Fruit fly (Drosophila melanogaster) whole organism, embryonic: ENCODE measurements around the gene CG8562.

Experiments used
- Awh ChIP-seq: fragments of 200-800 bp; sonication (Bioruptor generic); IDR thresholded peaks from 2 replicates; pipeline ENCODE4, ENCODE4 v1.3.6; 2022; ENCODE audit warnings: missing biosample characterization, missing genetic modification characterization
- C15 ChIP-seq: fragments of 200-800 bp; sonication (Bioruptor generic); IDR thresholded peaks from 3 replicates; pipeline ENCODE4 v1.3.6; 2022; ENCODE audit warnings: missing biosample characterization, missing genetic modification characterization
- CG10565 ChIP-seq: fragments of 200-800 bp; sonication (Bioruptor generic); optimal IDR thresholded peaks from 3 replicates; lab custom pipeline; 2016; ENCODE audit warnings: missing biosample characterization, mild to moderate bottlenecking, missing genetic modification characterization
- CG11695 ChIP-seq: fragments of 200-800 bp; sonication (Bioruptor generic); IDR thresholded peaks from 3 replicates; pipeline ENCODE4 v1.3.6; 2022; ENCODE audit warnings: missing biosample characterization, missing genetic modification characterization
- CG12942 ChIP-seq: fragments of 200-800 bp; sonication (Bioruptor generic); optimal IDR thresholded peaks from 3 replicates; lab custom pipeline; 2016; ENCODE audit warnings: missing biosample characterization, missing genetic modification characterization
- CG13424 ChIP-seq: fragments of 200-800 bp; sonication (Bioruptor generic); optimal IDR thresholded peaks from 2 replicates; lab custom pipeline; 2019; ENCODE audit warnings: missing biosample characterization, mild to moderate bottlenecking, missing genetic modification characterization, moderate library complexity
- CG14860 ChIP-seq: fragments of 200-800 bp; sonication (Bioruptor generic); IDR thresholded peaks from 3 replicates; pipeline ENCODE4 v1.3.6; 2022; ENCODE audit warnings: missing biosample characterization, missing genetic modification characterization; ENCODE audit not compliant: partially characterized antibody
- CG14965 ChIP-seq: fragments of 200-800 bp; sonication (Bioruptor generic); optimal IDR thresholded peaks from 2 replicates; lab custom pipeline; 2016; ENCODE audit warnings: missing biosample characterization, missing genetic modification characterization, borderline replicate concordance
- CG15269 ChIP-seq: fragments of 200-800 bp; sonication (Bioruptor generic); optimal IDR thresholded peaks from 2 replicates; lab custom pipeline; 2018; ENCODE audit warnings: missing biosample characterization, mild to moderate bottlenecking, missing genetic modification characterization, moderate library complexity
- CG1603 ChIP-seq: fragments of 200-800 bp; sonication (Bioruptor generic); optimal IDR thresholded peaks from 2 replicates; lab custom pipeline; 2019; ENCODE audit warnings: missing biosample characterization, mild to moderate bottlenecking, missing genetic modification characterization, moderate library complexity
- CG16815 ChIP-seq: fragments of 200-800 bp; sonication (Bioruptor generic); optimal IDR thresholded peaks from 3 replicates; lab custom pipeline; 2017; ENCODE audit warnings: missing biosample characterization, mild to moderate bottlenecking, missing genetic modification characterization
- CG16863 ChIP-seq: fragments of 200-800 bp; sonication (Bioruptor generic); optimal IDR thresholded peaks from 3 replicates; lab custom pipeline; 2016; ENCODE audit warnings: missing biosample characterization, missing genetic modification characterization
- CG2678 ChIP-seq: fragments of 200-800 bp; sonication (Bioruptor generic); optimal IDR thresholded peaks from 3 replicates; lab custom pipeline; 2019; ENCODE audit warnings: missing biosample characterization, mild to moderate bottlenecking, missing genetic modification characterization, moderate library complexity
- CG2875 ChIP-seq: fragments of 200-800 bp; sonication (Bioruptor generic); optimal IDR thresholded peaks from 2 replicates; lab custom pipeline; 2017; ENCODE audit warnings: missing biosample characterization, mild to moderate bottlenecking, missing genetic modification characterization, missing genetic modification reagents
- CG42726 ChIP-seq: fragments of 200-800 bp; sonication (Bioruptor generic); IDR thresholded peaks from 2 replicates; pipeline ENCODE4 v1.3.6; 2022; ENCODE audit warnings: missing biosample characterization, missing genetic modification characterization; ENCODE audit not compliant: partially characterized antibody
- CG7372 ChIP-seq: fragments of 200-800 bp; sonication (Bioruptor generic); IDR thresholded peaks from 2 replicates; pipeline ENCODE4 v1.3.6; 2022; ENCODE audit warnings: missing biosample characterization, missing genetic modification characterization
- D19A ChIP-seq: fragments of 200-800 bp; optimal IDR thresholded peaks from 3 replicates; lab custom pipeline; 2019; ENCODE audit warnings: missing biosample characterization, mild to moderate bottlenecking, missing genetic modification characterization, moderate library complexity
- Dip2 ChIP-seq: fragments of 200-800 bp; sonication (Bioruptor generic); IDR thresholded peaks from 2 replicates; pipeline ENCODE4 v1.3.6; 2022; ENCODE audit warnings: missing biosample characterization, missing genetic modification characterization
- Jarid2 ChIP-seq: fragments of 200-800 bp; sonication (Bioruptor generic); optimal IDR thresholded peaks from 3 replicates; lab custom pipeline; 2017; ENCODE audit warnings: mild to moderate bottlenecking, missing biosample characterization, missing genetic modification reagents, missing genetic modification characterization
- Lim3 ChIP-seq: fragments of 200-800 bp; sonication (Bioruptor generic); IDR thresholded peaks from 2 replicates; pipeline ENCODE4 v1.3.6; 2022; ENCODE audit warnings: missing biosample characterization, missing genetic modification characterization
- NK7.1 ChIP-seq: fragments of 200-800 bp; sonication (Bioruptor generic); optimal IDR thresholded peaks from 3 replicates; lab custom pipeline; 2016; ENCODE audit warnings: missing biosample characterization, missing genetic modification characterization
- Sin3A ChIP-seq: fragments of >200 bp; optimal IDR thresholded peaks from 2 replicates; lab custom pipeline; 2018
- Xrp1 ChIP-seq: fragments of 200-800 bp; sonication (Bioruptor generic); IDR thresholded peaks from 2 replicates; pipeline ENCODE4 v1.3.6; 2022; ENCODE audit warnings: missing biosample characterization, missing genetic modification characterization
- amos ChIP-seq: fragments of 200-800 bp; sonication (Bioruptor generic); IDR thresholded peaks from 2 replicates; pipeline ENCODE4 v1.3.6; 2022; ENCODE audit warnings: missing biosample characterization, missing genetic modification characterization; ENCODE audit not compliant: partially characterized antibody
- az2 ChIP-seq: fragments of 200-800 bp; sonication (Bioruptor generic); optimal IDR thresholded peaks from 3 replicates; lab custom pipeline; 2016; ENCODE audit warnings: missing biosample characterization, missing genetic modification characterization
- bab2 ChIP-seq: fragments of 200-800 bp; sonication (Bioruptor generic); optimal IDR thresholded peaks from 2 replicates; lab custom pipeline; 2016; ENCODE audit warnings: missing biosample characterization, missing genetic modification characterization
- bbx ChIP-seq: fragments of 200-800 bp; sonication (Bioruptor generic); IDR thresholded peaks from 2 replicates; pipeline ENCODE4 v1.3.6; 2022; ENCODE audit warnings: missing biosample characterization, missing genetic modification characterization; ENCODE audit not compliant: partially characterized antibody
- disco-r ChIP-seq: fragments of 200-800 bp; sonication (Bioruptor generic); optimal IDR thresholded peaks from 2 replicates; lab custom pipeline; 2016; ENCODE audit warnings: missing biosample characterization, missing genetic modification characterization
- ems ChIP-seq: fragments of 200-800 bp; sonication (Bioruptor generic); optimal IDR thresholded peaks from 3 replicates; lab custom pipeline; 2016; ENCODE audit warnings: missing biosample characterization, missing genetic modification characterization
- fd3F ChIP-seq: fragments of 200-800 bp; sonication (Bioruptor generic); optimal IDR thresholded peaks from 2 replicates; lab custom pipeline; 2018; ENCODE audit warnings: missing biosample characterization, mild to moderate bottlenecking, missing genetic modification characterization, moderate library complexity
- fd64A ChIP-seq: fragments of 200-800 bp; sonication (Bioruptor generic); optimal IDR thresholded peaks from 3 replicates; lab custom pipeline; 2018; ENCODE audit warnings: missing biosample characterization, mild to moderate bottlenecking, missing genetic modification characterization
- gce ChIP-seq: fragments of 200-800 bp; sonication (Bioruptor generic); IDR thresholded peaks from 3 replicates; pipeline ENCODE4 v1.3.6; 2022; ENCODE audit warnings: missing biosample characterization, missing genetic modification characterization
- gcm2 ChIP-seq: fragments of 200-800 bp; sonication (Bioruptor generic); optimal IDR thresholded peaks from 2 replicates; lab custom pipeline; 2016; ENCODE audit warnings: missing biosample characterization, missing genetic modification characterization
- gro ChIP-seq: fragments of 200-800 bp; sonication (Bioruptor generic); optimal IDR thresholded peaks from 2 replicates; lab custom pipeline; 2016; ENCODE audit warnings: missing biosample characterization, missing genetic modification characterization
- gsb-n ChIP-seq: fragments of 200-800 bp; sonication (Bioruptor generic); optimal IDR thresholded peaks from 3 replicates; lab custom pipeline; 2018; ENCODE audit warnings: missing biosample characterization, mild to moderate bottlenecking, missing genetic modification characterization
- gt ChIP-seq: fragments of 200-800 bp; sonication (Bioruptor generic); IDR thresholded peaks from 2 replicates; pipeline ENCODE4 v1.3.6; 2022; ENCODE audit warnings: missing biosample characterization, missing genetic modification characterization
- knrl ChIP-seq: fragments of 200-800 bp; sonication (Bioruptor generic); IDR thresholded peaks from 3 replicates; pipeline ENCODE4 v1.3.6; 2022; ENCODE audit warnings: missing biosample characterization, missing genetic modification characterization; ENCODE audit not compliant: partially characterized antibody
- lov ChIP-seq, 2 experiments: fragments of 200-800 bp in 1 of 2; fragments of >200 bp in 1 of 2; sonication (Bioruptor generic) in 1 of 2; IDR thresholded peaks in 1 of 2; optimal IDR thresholded peaks in 1 of 2; 2 replicates in 1 of 2; 3 replicates in 1 of 2; pipeline versions ENCODE4 v1.3.6 to Lab custom; 2017 to 2022; ENCODE audit warnings: missing biosample characterization in 1 of 2, missing genetic modification characterization in 1 of 2
- nau ChIP-seq: fragments of 200-800 bp; sonication (Bioruptor generic); optimal IDR thresholded peaks from 3 replicates; lab custom pipeline; 2017; ENCODE audit warnings: missing biosample characterization, mild to moderate bottlenecking, missing genetic modification characterization, missing genetic modification reagents
- nerfin-2 ChIP-seq: fragments of 200-800 bp; sonication (Bioruptor generic); IDR thresholded peaks from 2 replicates; pipeline ENCODE4 v1.3.6; 2022; ENCODE audit warnings: missing biosample characterization, missing genetic modification characterization; ENCODE audit not compliant: partially characterized antibody
- odd ChIP-seq: fragments of 200-800 bp; sonication (Bioruptor generic); optimal IDR thresholded peaks from 2 replicates; lab custom pipeline; 2017; ENCODE audit warnings: missing biosample characterization, mild to moderate bottlenecking, missing genetic modification characterization
- sc ChIP-seq, 3 experiments: fragments of >200 bp in 2 of 3; fragments of 200-800 bp in 1 of 3; sonication (Bioruptor generic) in 1 of 3; optimal IDR thresholded peaks; 2 replicates in 2 of 3; 3 replicates in 1 of 3; lab custom pipeline; 2017; ENCODE audit warnings: mild to moderate bottlenecking in 1 of 3, missing biosample characterization in 1 of 3, missing genetic modification characterization in 1 of 3, missing genetic modification reagents in 1 of 3
- sens ChIP-seq: fragments of 200-800 bp; sonication (Bioruptor generic); peaks from one replicate; lab custom pipeline; 2016; ENCODE audit warnings: missing biosample characterization, missing genetic modification characterization
- sima ChIP-seq: fragments of 200-800 bp; sonication (Bioruptor generic); optimal IDR thresholded peaks from 2 replicates; lab custom pipeline; 2016; ENCODE audit warnings: missing biosample characterization, missing genetic modification characterization
- slp2 ChIP-seq: fragments of 200-800 bp; sonication (Bioruptor generic); optimal IDR thresholded peaks from 2 replicates; lab custom pipeline; 2016; ENCODE audit warnings: missing biosample characterization, missing genetic modification characterization
- stc ChIP-seq: fragments of 200-800 bp; sonication (Bioruptor generic); IDR thresholded peaks from 2 replicates; pipeline ENCODE4 v1.3.6; 2022; ENCODE audit warnings: missing biosample characterization, missing genetic modification characterization
- stwl ChIP-seq: fragments of 200-800 bp; sonication (Bioruptor generic); optimal IDR thresholded peaks from 3 replicates; lab custom pipeline; 2018; ENCODE audit warnings: missing biosample characterization, mild to moderate bottlenecking, missing genetic modification characterization, moderate library complexity
- usp ChIP-seq: fragments of >200 bp; optimal IDR thresholded peaks from 2 replicates; lab custom pipeline; 2017; ENCODE audit warnings: missing biosample characterization, missing genetic modification characterization

CG8562 gene

dm6 chr3L:7356386-7357117 lies 41.5 kb upstream of the CG8562 start, which contains the start of gene CTCF (continued):
- no peak for TF ChIP-seq CG2678 (tag; lab: Kevin White, UChicago)
- TF ChIP-seq CG11695 (GFP tag; lab: Robert Waterston, UW), result no peak
- peak; percentile 91 for TF ChIP-seq bbx (GFP tag; lab: Robert Waterston, UW)
- TF ChIP-seq CG15269 (tag; lab: Kevin White, UChicago), result peak; percentile 37
- no peak for TF ChIP-seq CG12942 (GFP tag; lab: Kevin White, UChicago)
- peak; percentile 82 for TF ChIP-seq knrl (GFP tag; lab: Robert Waterston, UW)
- peak; percentile 44 for TF ChIP-seq Sin3A
- no peak for TF ChIP-seq CG14965
- TF ChIP-seq az2 (GFP tag; lab: Kevin White, UChicago), result peak; percentile 31
- TF ChIP-seq CG13424 (tag; lab: Kevin White, UChicago), result peak; percentile 18
- TF ChIP-seq fd64A (GFP tag; lab: Kevin White, UChicago), result no peak
- peak; percentile 13 for TF ChIP-seq bab2
- TF ChIP-seq Dip2, result no peak
- TF ChIP-seq CG2875 (GFP tag; lab: Kevin White, UChicago), result peak; percentile 12
- TF ChIP-seq CG10565 (GFP tag; lab: Kevin White, UChicago), result no peak
- peak; percentile 68; the same call in 1 of the 2 replicates for TF ChIP-seq CG42726
- peak; percentile 50; the same call in 1 of the 2 replicates for TF ChIP-seq nerfin-2
- peak; percentile 87 for TF ChIP-seq sens (GFP tag; lab: Kevin White, UChicago)
- peak; percentile 22; the same call in 1 of the 2 replicates for TF ChIP-seq gt (GFP tag; lab: Robert Waterston, UW)
- peak; percentile 33 for TF ChIP-seq Xrp1 (GFP tag; lab: Robert Waterston, UW)
- peak; percentile 78 for TF ChIP-seq amos (GFP tag; lab: Robert Waterston, UW)
- no peak for TF ChIP-seq CG16815 (GFP tag; lab: Kevin White, UChicago)
- peak; percentile 69 for TF ChIP-seq CG1603 (tag; lab: Kevin White, UChicago)
- TF ChIP-seq CG16863, result peak; percentile 40
- TF ChIP-seq sima (GFP tag; lab: Kevin White, UChicago), result no peak
- TF ChIP-seq gcm2 (GFP tag; lab: Kevin White, UChicago), result no peak
- TF ChIP-seq slp2, result peak; percentile 39
- TF ChIP-seq usp (GFP tag; lab: Kevin White, UChicago), result no peak
- TF ChIP-seq D19A (tag; lab: Kevin White, UChicago), result peak; percentile 41
- TF ChIP-seq fd3F (GFP tag; lab: Kevin White, UChicago), result peak; percentile 4
- peak; percentile 65 for TF ChIP-seq CG14860 (GFP tag; lab: Robert Waterston, UW)
- TF ChIP-seq gsb-n (tag; lab: Kevin White, UChicago), result peak; percentile 87
- no peak for TF ChIP-seq sc (optimal IDR thresholded peaks at IDR 0.05; lab: Kevin White, UChicago)
- no peak for TF ChIP-seq sc (GFP tag; optimal IDR thresholded peaks at IDR 0.05; lab: Kevin White, UChicago)
- TF ChIP-seq gro (GFP tag; lab: Kevin White, UChicago), result peak; percentile 46
- no peak for TF ChIP-seq disco-r (GFP tag; lab: Kevin White, UChicago)
- no peak for TF ChIP-seq nau (GFP tag; lab: Kevin White, UChicago)
- no peak for TF ChIP-seq C15 (GFP tag; lab: Robert Waterston, UW)
- peak; percentile 20 for TF ChIP-seq NK7.1 (GFP tag; lab: Kevin White, UChicago)
- TF ChIP-seq stwl (tag; lab: Kevin White, UChicago), result peak; percentile 67
- no peak for TF ChIP-seq odd (GFP tag; lab: Kevin White, UChicago)
- TF ChIP-seq CG7372 (GFP tag; lab: Robert Waterston, UW), result no peak
- TF ChIP-seq Lim3 (GFP tag; lab: Robert Waterston, UW), result no peak
- no peak for TF ChIP-seq Jarid2
- TF ChIP-seq Awh (GFP tag; lab: Robert Waterston, UW), result peak; percentile 62; the same call in 1 of the 2 replicates
- TF ChIP-seq stc, result no peak
- TF ChIP-seq ems, result no peak
- peak; percentile 62; the same call in 1 of the 3 replicates for TF ChIP-seq gce (GFP tag; lab: Robert Waterston, UW)
- no peak for TF ChIP-seq lov (optimal IDR thresholded peaks at IDR 0.05; lab: Kevin White, UChicago)
- 0 out of 3 replicates have a peak, but pooled peaks have one; percentile 10 for TF ChIP-seq lov (GFP tag; IDR thresholded peaks at IDR 0.05; lab: Robert Waterston, UW)
